Worm (Caenorhabditis elegans) whole organism, young adult: ENCODE data around the gene E02H4.6.

Experiments used
- F37B4.10 ChIP-seq: fragments of 200-800 bp; sonication (Bioruptor generic); IDR thresholded peaks from 2 replicates; pipeline ENCODE4 v1.3.6; 2022; ENCODE audit warnings: missing genetic modification characterization, missing compliant biosample characterization
- cebp-2 ChIP-seq: fragments of 200-800 bp; sonication (Bioruptor generic); IDR thresholded peaks from 2 replicates; pipeline ENCODE4 v1.3.6; 2022; ENCODE audit warnings: missing genetic modification characterization, missing compliant biosample characterization
- nfya-1 ChIP-seq: sonication (generic microtip); optimal IDR thresholded peaks from 2 replicates; lab custom pipeline; 2017; ENCODE audit warnings: antibody characterized with exemption, missing compliant biosample characterization, missing genetic modification characterization, borderline replicate concordance; ENCODE audit not compliant: insufficient read depth
- somi-1 ChIP-seq: fragments of 200-800 bp; sonication (Bioruptor generic); optimal IDR thresholded peaks from 2 replicates; lab custom pipeline; 2018; ENCODE audit warnings: mild to moderate bottlenecking, missing genetic modification characterization, missing compliant biosample characterization
- tbx-9 ChIP-seq: sonication (generic microtip); optimal IDR thresholded peaks from 2 replicates; lab custom pipeline; 2016; ENCODE audit warnings: borderline replicate concordance, missing genetic modification characterization, inconsistent platforms, missing compliant biosample characterization
- zim-3 ChIP-seq: sonication (generic microtip); optimal IDR thresholded peaks from 2 replicates; lab custom pipeline; 2017; ENCODE audit warnings: mild to moderate bottlenecking, missing genetic modification characterization, moderate library complexity, missing compliant biosample characterization

DNA sequence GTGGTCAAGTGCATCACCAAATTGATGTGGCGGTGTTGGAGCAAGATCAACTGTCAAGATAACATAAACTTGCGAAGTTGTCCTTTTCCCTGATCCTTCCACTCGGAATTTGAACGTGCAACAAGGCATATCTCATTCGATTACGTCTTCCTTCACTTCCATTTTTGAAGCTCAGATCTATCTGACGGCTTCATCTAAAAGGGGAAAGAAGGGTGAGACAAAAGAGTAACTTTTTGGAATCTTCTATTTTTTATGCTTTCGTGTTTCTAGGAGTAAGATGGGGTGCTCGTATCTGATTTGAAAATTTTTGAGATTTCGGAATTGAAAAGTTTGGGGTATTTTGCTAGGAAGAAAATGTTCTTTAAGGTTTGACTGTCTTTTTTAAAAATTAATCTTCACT, 15.2 kb upstream of the E02H4.6 start:
- TF ChIP-seq somi-1 (GFP tag; lab: Kevin White, UChicago) = no peak
- TF ChIP-seq zim-3 (tag; lab: Kevin White, UChicago) = no peak
- TF ChIP-seq tbx-9 = no peak
- no peak for TF ChIP-seq cebp-2 (GFP tag; lab: Robert Waterston, UW)
- TF ChIP-seq nfya-1 (tag; lab: Kevin White, UChicago) = no peak
- no peak for TF ChIP-seq F37B4.10 (GFP tag; lab: Robert Waterston, UW)
